Worm (Caenorhabditis elegans) whole organism, early embryonic: ENCODE results near the gene C30G4.4.

Source experiments
- B0310.2 ChIP-seq: sonication (generic microtip); optimal IDR thresholded peaks from 2 replicates; lab custom pipeline; 2016; ENCODE audit warnings: mild to moderate bottlenecking, missing genetic modification characterization, missing compliant biosample characterization
- F13C5.2 ChIP-seq: sonication (generic microtip); optimal IDR thresholded peaks from 2 replicates; lab custom pipeline; 2017; ENCODE audit warnings: mild to moderate bottlenecking, missing genetic modification characterization, inconsistent platforms, missing compliant biosample characterization
- aly-1 ChIP-seq: sonication (generic microtip); optimal IDR thresholded peaks from 2 replicates; lab custom pipeline; 2016; ENCODE audit warnings: missing genetic modification characterization, missing compliant biosample characterization
- ama-1 ChIP-seq: fragments of 150-350 bp; optimal IDR thresholded peaks from 2 replicates; lab custom pipeline; 2014
- ceh-13 ChIP-seq: fragments of 200-800 bp; sonication (Bioruptor generic); optimal IDR thresholded peaks from 2 replicates; lab custom pipeline; 2018; ENCODE audit warnings: mild to moderate bottlenecking, missing genetic modification characterization, missing compliant biosample characterization
- ceh-36 ChIP-seq: sonication (generic microtip); optimal IDR thresholded peaks from 2 replicates; lab custom pipeline; 2016; ENCODE audit warnings: missing genetic modification characterization, inconsistent platforms, missing compliant biosample characterization
- ets-7 ChIP-seq: sonication (generic microtip); optimal IDR thresholded peaks from 2 replicates; lab custom pipeline; 2016; ENCODE audit warnings: missing genotype, missing genetic modification characterization, missing compliant biosample characterization
- flt-1 ChIP-seq: fragments of 200-800 bp; sonication (Bioruptor generic); IDR thresholded peaks from 2 replicates; pipeline ENCODE4 v1.3.6; 2022; ENCODE audit warnings: missing genetic modification characterization, missing compliant biosample characterization
- hmbx-1 ChIP-seq: sonication (generic microtip); optimal IDR thresholded peaks from 2 replicates; lab custom pipeline; 2016; ENCODE audit warnings: mild to moderate bottlenecking, missing genetic modification characterization, missing compliant biosample characterization
- hmg-4 ChIP-seq: fragments of 200-800 bp; sonication (Bioruptor generic); optimal IDR thresholded peaks from 2 replicates; lab custom pipeline; 2018; ENCODE audit warnings: mild to moderate bottlenecking, missing genetic modification characterization, missing compliant biosample characterization
- hnd-1 ChIP-seq: sonication (generic microtip); optimal IDR thresholded peaks from 2 replicates; lab custom pipeline; 2016; ENCODE audit warnings: missing genetic modification characterization, missing compliant biosample characterization
- pes-1 ChIP-seq: fragments of 200-800 bp; sonication (Bioruptor generic); IDR thresholded peaks from 2 replicates; pipeline ENCODE4 v1.3.6; 2022; ENCODE audit warnings: missing genetic modification reagents, missing genetic modification characterization, missing compliant biosample characterization
- scrt-1 ChIP-seq: fragments of 200-800 bp; sonication (Bioruptor generic); IDR thresholded peaks from 2 replicates; pipeline ENCODE4 v1.3.6; 2022; ENCODE audit warnings: missing genetic modification characterization, missing compliant biosample characterization
- sea-1 ChIP-seq: fragments of 200-800 bp; sonication (Bioruptor generic); conservative IDR thresholded peaks from 2 replicates; pipeline ENCODE4 v1.3.6; 2022; ENCODE audit warnings: missing genetic modification characterization, missing compliant biosample characterization
- tbx-11 ChIP-seq: fragments of 200-800 bp; sonication (Bioruptor generic); IDR thresholded peaks from 2 replicates; pipeline ENCODE4 v1.3.6; 2022; ENCODE audit warnings: missing genetic modification characterization, missing compliant biosample characterization
- tbx-37 ChIP-seq: fragments of 200-800 bp; sonication (Bioruptor generic); conservative IDR thresholded peaks from 2 replicates; pipeline ENCODE4 v1.3.6; 2022; ENCODE audit warnings: missing genetic modification reagents, missing genetic modification characterization, missing compliant biosample characterization
- tra-4 ChIP-seq: sonication (generic microtip); optimal IDR thresholded peaks from 2 replicates; lab custom pipeline; 2017; ENCODE audit warnings: missing genetic modification characterization, missing compliant biosample characterization

The C30G4.4 gene

DNA sequence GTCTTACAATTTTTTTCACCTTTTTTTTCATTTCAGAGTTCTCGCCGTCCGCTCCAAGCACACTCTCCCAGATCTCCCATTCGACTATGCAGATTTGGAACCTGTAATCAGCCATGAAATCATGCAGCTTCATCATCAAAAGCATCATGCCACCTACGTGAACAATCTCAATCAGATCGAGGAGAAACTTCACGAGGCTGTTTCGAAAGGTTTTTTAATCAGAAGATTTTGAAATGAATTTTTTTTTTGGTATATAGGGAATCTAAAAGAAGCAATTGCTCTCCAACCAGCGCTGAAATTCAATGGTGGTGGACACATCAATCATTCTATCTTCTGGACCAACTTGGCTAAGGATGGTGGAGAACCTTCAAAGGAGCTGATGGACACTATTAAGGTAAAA, 21.2 kb upstream of the C30G4.4 start, which contains the start of gene C08A9.3:
C08A9.3 (minus strand) TSS at position 101 of the 400 bp plus-strand sequence.
- TF ChIP-seq hmg-4 = no peak
- no peak for TF ChIP-seq scrt-1
- no peak for TF ChIP-seq hnd-1 (tag; lab: Kevin White, UChicago)
- no peak for TF ChIP-seq ceh-36 (tag; lab: Kevin White, UChicago)
- no peak for TF ChIP-seq B0310.2 (tag; lab: Kevin White, UChicago)
- TF ChIP-seq tbx-11 = no peak
- TF ChIP-seq hmbx-1 (tag; lab: Kevin White, UChicago) = no peak
- no peak for TF ChIP-seq tra-4 (tag; lab: Kevin White, UChicago)
- no peak for TF ChIP-seq ets-7 (tag; lab: Kevin White, UChicago)
- no peak for TF ChIP-seq F13C5.2 (tag; lab: Kevin White, UChicago)
- TF ChIP-seq ceh-13 (GFP tag; lab: Kevin White, UChicago) = no peak
- TF ChIP-seq sea-1 (GFP tag; lab: Robert Waterston, UW) = no peak
- TF ChIP-seq flt-1 = no peak
- no peak for TF ChIP-seq tbx-37 (GFP tag; lab: Robert Waterston, UW)

DNA sequence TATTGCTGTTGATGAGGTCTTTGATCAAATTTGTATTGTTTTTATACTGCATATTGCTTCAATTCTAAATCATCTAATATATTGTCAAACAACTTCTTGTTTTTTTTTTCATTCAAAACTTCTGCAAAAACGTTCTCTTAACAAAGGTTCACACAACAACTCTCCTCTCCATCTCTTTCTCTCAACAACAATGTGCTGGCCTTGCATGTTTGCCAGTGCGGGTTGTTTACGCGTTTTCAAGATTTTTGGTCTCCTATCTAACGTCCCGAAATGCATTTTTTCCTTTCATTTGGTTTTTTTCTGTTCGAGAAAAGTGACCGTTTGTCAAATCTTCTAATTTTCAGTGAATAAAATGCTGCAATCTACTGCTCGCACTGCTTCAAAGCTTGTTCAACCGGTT, 20.4 kb upstream of the C30G4.4 start, which contains the start of gene sod-3:
sod-3 (plus strand) TSS at position 338 of the 400 bp plus-strand sequence.
- no peak for TF ChIP-seq pes-1 (GFP tag; lab: Robert Waterston, UW)
- TF ChIP-seq B0310.2 (tag; lab: Kevin White, UChicago) = no peak
- no peak for TF ChIP-seq hnd-1 (tag; lab: Kevin White, UChicago)
- TF ChIP-seq tbx-11 = no peak

DNA sequence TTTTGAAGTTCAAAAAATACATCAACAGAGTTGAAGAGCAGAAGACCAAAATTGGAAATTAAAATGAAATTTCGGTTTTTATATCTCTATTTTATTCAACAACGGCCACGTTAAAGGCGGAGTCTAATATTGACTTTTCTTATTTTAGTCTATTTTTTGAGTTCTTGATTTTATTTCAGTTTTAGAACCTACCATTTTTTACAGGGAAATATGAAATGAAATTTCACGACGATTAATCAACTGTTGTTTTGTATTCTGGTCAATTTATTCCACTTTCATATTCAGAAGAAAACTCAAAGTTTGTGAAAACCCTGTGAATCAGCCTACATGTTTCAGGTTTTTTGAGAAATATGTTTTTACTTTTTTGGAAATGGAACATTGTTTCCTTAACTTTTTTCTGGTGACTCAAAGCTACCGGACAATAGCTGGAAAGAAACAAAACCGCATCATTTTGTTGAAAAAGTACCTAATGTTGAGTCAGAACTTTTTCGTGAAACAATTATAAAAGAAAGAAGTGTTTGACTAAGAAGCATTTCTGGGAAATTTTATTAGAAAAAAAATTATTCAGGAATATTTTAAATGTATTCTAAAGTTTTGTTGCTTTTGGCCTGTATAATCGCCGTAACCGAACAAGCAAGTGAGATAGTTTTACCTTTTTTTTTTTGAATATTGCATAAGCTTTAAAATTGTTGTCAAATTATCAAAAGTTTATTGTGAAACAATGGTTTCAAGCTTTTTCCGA, 8.8 kb upstream of the C30G4.4 start, which contains the start of the genes irld-23 and C08A9.10:
irld-23 (minus strand) TSS at position 51 of the 742 bp plus-strand sequence.
C08A9.10 (plus strand) TSS at position 545 of the 742 bp plus-strand sequence.
- no peak for TF ChIP-seq ceh-13 (GFP tag; lab: Kevin White, UChicago)
- TF ChIP-seq hmbx-1 (tag; lab: Kevin White, UChicago) = no peak
- no peak for TF ChIP-seq scrt-1
- no peak for TF ChIP-seq ets-7 (tag; lab: Kevin White, UChicago)
- no peak for TF ChIP-seq F13C5.2 (tag; lab: Kevin White, UChicago)
- no peak for TF ChIP-seq ceh-36 (tag; lab: Kevin White, UChicago)
- no peak for TF ChIP-seq ama-1 (lab: Kevin White, UChicago)
- no peak for TF ChIP-seq hnd-1 (tag; lab: Kevin White, UChicago)
- no peak for TF ChIP-seq tra-4 (tag; lab: Kevin White, UChicago)
- TF ChIP-seq tbx-11 = no peak
- TF ChIP-seq pes-1 (GFP tag; lab: Robert Waterston, UW) = no peak
- TF ChIP-seq hmg-4 = no peak
- no peak for TF ChIP-seq aly-1 (tag; lab: Kevin White, UChicago)
- no peak for TF ChIP-seq tbx-37 (GFP tag; lab: Robert Waterston, UW)
- TF ChIP-seq sea-1 (GFP tag; lab: Robert Waterston, UW) = no peak
- TF ChIP-seq B0310.2 (tag; lab: Kevin White, UChicago) = no peak
- no peak for TF ChIP-seq flt-1

DNA sequence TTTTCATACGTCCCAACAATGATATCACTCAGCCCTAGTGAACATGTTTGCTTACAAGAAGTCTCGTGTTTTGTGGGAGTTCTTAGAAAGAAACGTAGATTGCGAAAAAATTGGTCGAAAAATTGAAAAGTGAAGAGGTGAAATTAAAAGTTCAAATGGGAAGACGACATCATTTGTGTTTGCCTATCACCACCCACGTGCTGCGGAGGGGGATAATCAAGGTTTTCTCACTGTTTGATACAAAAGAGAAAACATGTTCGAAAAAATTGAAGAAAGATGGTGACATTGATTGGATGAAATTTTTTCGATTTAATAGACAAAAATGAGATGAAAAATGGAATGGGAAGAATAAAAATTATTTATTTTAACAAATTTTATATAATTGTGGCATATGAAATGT, 1.5 kb downstream of the C30G4.4 start:
- no peak for TF ChIP-seq pes-1 (GFP tag; lab: Robert Waterston, UW)
- no peak for TF ChIP-seq ama-1 (lab: Kevin White, UChicago)
- TF ChIP-seq hnd-1 (tag; lab: Kevin White, UChicago) = no peak
- TF ChIP-seq aly-1 (tag; lab: Kevin White, UChicago) = no peak
- no peak for TF ChIP-seq B0310.2 (tag; lab: Kevin White, UChicago)
- TF ChIP-seq hmbx-1 (tag; lab: Kevin White, UChicago) = no peak
- no peak for TF ChIP-seq ceh-36 (tag; lab: Kevin White, UChicago)
- TF ChIP-seq sea-1 (GFP tag; lab: Robert Waterston, UW) = no peak
- TF ChIP-seq flt-1 = no peak
- no peak for TF ChIP-seq scrt-1
- no peak for TF ChIP-seq tbx-11
- TF ChIP-seq tbx-37 (GFP tag; lab: Robert Waterston, UW) = no peak
- TF ChIP-seq tra-4 (tag; lab: Kevin White, UChicago) = no peak
- no peak for TF ChIP-seq hmg-4
- TF ChIP-seq ceh-13 (GFP tag; lab: Kevin White, UChicago) = no peak
- no peak for TF ChIP-seq F13C5.2 (tag; lab: Kevin White, UChicago)
- no peak for TF ChIP-seq ets-7 (tag; lab: Kevin White, UChicago)

DNA sequence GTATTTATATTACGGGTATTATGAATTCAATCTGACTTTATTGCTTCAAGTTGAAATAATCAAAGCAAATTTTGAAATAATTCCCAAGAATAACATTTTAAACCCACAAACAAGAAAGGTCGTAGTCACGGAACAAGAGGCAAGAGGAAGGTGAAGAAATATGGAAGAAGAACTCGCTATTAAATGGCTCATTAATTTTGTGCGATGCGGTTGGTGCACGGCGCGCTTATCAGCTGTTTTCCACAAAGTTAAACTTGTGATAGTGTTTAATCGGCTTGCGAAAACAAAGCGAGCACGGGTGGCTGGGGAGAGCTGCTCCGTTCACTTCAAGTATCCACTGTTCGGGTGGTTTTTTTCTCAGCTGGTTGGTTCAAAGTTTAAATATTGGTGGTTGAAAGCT, 5.1 kb downstream of the C30G4.4 start:
- TF ChIP-seq ceh-13 (GFP tag; lab: Kevin White, UChicago) (no peak), hmbx-1 (tag; lab: Kevin White, UChicago) (no peak)

DNA sequence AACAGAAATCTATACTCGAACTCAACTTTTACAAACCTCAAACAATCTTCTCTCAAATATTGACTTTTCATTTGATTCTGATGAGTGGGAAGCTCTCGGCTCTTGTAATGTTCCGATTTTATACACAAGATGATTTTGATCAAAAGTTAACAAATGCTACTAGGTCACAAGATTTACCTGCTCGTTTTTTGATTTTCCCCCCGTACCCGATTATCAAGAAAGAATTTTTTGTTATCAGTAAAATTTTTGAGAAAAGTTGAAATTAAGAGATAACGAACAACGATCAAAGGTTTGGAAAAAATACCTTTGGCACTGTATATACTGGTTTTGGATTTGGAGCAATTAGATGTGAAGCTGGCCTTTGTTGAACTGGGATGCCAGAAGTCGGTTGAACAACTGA, 7.2 kb downstream of the C30G4.4 start:
- TF ChIP-seq hmg-4 (no peak), tbx-11 (no peak), ceh-36 (tag; lab: Kevin White, UChicago) (no peak), scrt-1 (no peak), ceh-13 (GFP tag; lab: Kevin White, UChicago) (no peak), F13C5.2 (tag; lab: Kevin White, UChicago) (no peak), sea-1 (GFP tag; lab: Robert Waterston, UW) (no peak), tra-4 (tag; lab: Kevin White, UChicago) (no peak), tbx-37 (GFP tag; lab: Robert Waterston, UW) (no peak), B0310.2 (tag; lab: Kevin White, UChicago) (no peak), ama-1 (lab: Kevin White, UChicago) (no peak), flt-1 (no peak), ets-7 (tag; lab: Kevin White, UChicago) (no peak), hnd-1 (tag; lab: Kevin White, UChicago) (no peak), aly-1 (tag; lab: Kevin White, UChicago) (no peak)

DNA sequence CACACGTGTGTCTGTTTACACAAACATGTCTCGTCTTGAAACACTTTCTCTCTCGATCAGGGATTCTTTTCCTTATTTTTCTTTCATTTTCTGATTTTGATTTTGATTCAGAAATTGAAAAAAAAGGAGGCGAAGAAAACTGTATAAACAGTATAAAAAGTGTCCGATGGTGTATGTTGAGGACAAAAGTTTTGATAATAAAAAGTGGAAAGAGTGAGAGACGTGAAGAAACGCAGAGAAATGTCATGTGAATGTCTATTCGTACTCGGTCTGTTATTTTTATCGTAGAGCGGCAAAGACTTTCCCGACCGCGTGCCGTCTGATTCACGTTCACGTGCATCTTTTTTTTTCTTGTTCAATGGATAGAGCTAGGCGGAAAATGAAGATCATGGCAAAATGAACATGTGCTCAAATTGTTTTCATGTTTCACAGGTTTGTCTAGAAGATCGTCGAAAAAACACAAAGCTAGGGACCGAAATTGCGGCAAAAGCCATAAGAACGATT, 8.2 kb downstream of the C30G4.4 start:
- TF ChIP-seq scrt-1 (no peak), ceh-36 (tag; lab: Kevin White, UChicago) (no peak), B0310.2 (tag; lab: Kevin White, UChicago) (no peak), ama-1 (lab: Kevin White, UChicago) (no peak), sea-1 (GFP tag; lab: Robert Waterston, UW) (no peak), F13C5.2 (tag; lab: Kevin White, UChicago) (no peak), tbx-11 (no peak), ets-7 (tag; lab: Kevin White, UChicago) (no peak), tbx-37 (GFP tag; lab: Robert Waterston, UW) (no peak), flt-1 (no peak), hnd-1 (tag; lab: Kevin White, UChicago) (no peak), ceh-13 (GFP tag; lab: Kevin White, UChicago) (no peak), hmbx-1 (tag; lab: Kevin White, UChicago) (no peak)
